Fruit fly (Drosophila melanogaster) whole organism, embryonic: ENCODE measurements around the gene Reck.

Experiments
- CG10565 ChIP-seq: fragments of 200-800 bp; sonication (Bioruptor generic); optimal IDR thresholded peaks from 3 replicates; lab custom pipeline; 2016; ENCODE audit warnings: missing biosample characterization, mild to moderate bottlenecking, missing genetic modification characterization
- CG15601 ChIP-seq: fragments of 200-800 bp; sonication (Bioruptor generic); optimal IDR thresholded peaks from 3 replicates; lab custom pipeline; 2019; ENCODE audit warnings: missing biosample characterization, mild to moderate bottlenecking, missing genetic modification characterization, moderate library complexity
- CG31224 ChIP-seq: fragments of 200-800 bp; sonication (Bioruptor generic); IDR thresholded peaks from 2 replicates; pipeline ENCODE4 v1.3.6; 2022; ENCODE audit warnings: missing biosample characterization, missing genetic modification characterization
- Six4 ChIP-seq: fragments of 200-800 bp; sonication (Bioruptor generic); optimal IDR thresholded peaks from 2 replicates; lab custom pipeline; 2016; ENCODE audit warnings: missing biosample characterization, missing genetic modification characterization
- tin ChIP-seq: fragments of 200-800 bp; sonication (Bioruptor generic); optimal IDR thresholded peaks from 3 replicates; lab custom pipeline; 2016; ENCODE audit warnings: missing biosample characterization, missing genetic modification characterization

DNA sequence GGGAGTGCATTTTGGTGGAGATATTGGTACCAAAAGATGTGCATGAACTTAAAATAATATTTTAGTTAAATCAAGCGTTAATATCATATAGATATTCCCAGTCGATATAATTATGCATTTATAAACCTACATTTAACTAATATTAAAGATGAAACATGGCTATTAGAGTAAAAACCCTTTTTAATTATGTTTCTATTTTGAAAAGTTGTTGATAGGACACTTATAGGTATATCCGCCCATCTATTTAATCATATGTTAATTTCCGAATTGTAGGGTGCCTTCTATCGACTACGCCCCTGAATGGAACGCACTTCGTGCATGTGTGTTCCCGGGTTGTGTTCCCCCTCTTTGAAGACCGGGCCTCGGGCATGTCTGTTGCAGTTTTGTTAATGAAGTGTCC is 8.1 kb downstream of the Reck start:
- no peak for TF ChIP-seq CG10565 (GFP tag; lab: Kevin White, UChicago)
- no peak for TF ChIP-seq CG31224 (GFP tag; lab: Robert Waterston, UW)
- TF ChIP-seq Six4 (GFP tag; lab: Kevin White, UChicago) = no peak
- TF ChIP-seq CG15601 (tag; lab: Kevin White, UChicago) = no peak
- TF ChIP-seq tin (GFP tag; lab: Kevin White, UChicago) = no peak
